Fruit fly (Drosophila melanogaster) whole organism, embryonic: ENCODE data around the gene CG34116.

Experiments used
- Abd-B ChIP-seq: fragments of 200-800 bp; sonication (Bioruptor generic); optimal IDR thresholded peaks from 2 replicates; lab custom pipeline; 2018; ENCODE audit warnings: missing biosample characterization, mild to moderate bottlenecking, missing genetic modification characterization, moderate library complexity
- Aef1 ChIP-seq: fragments of 200-800 bp; sonication (Bioruptor generic); IDR thresholded peaks from 3 replicates; pipeline ENCODE4 v1.3.6; 2022; ENCODE audit warnings: missing biosample characterization, missing genetic modification characterization
- Bgb ChIP-seq: fragments of 200-800 bp; sonication (Bioruptor generic); IDR thresholded peaks from 2 replicates; pipeline ENCODE4 v1.3.6; 2022; ENCODE audit warnings: missing biosample characterization, missing genetic modification characterization; ENCODE audit not compliant: partially characterized antibody
- CG10654 ChIP-seq: fragments of 200-800 bp; sonication (Bioruptor generic); optimal IDR thresholded peaks from 2 replicates; lab custom pipeline; 2016; ENCODE audit warnings: missing biosample characterization, missing genetic modification characterization
- CG13287 ChIP-seq: fragments of 200-800 bp; sonication (Bioruptor generic); IDR thresholded peaks from 2 replicates; pipeline ENCODE4 v1.3.6; 2022; ENCODE audit warnings: missing biosample characterization, missing genetic modification characterization; ENCODE audit not compliant: partially characterized antibody
- CG13775 ChIP-seq: fragments of 200-800 bp; sonication (Bioruptor generic); optimal IDR thresholded peaks from 3 replicates; lab custom pipeline; 2017; ENCODE audit warnings: missing biosample characterization, mild to moderate bottlenecking, missing genetic modification characterization
- CG14014 ChIP-seq: fragments of 200-800 bp; sonication (Bioruptor generic); IDR thresholded peaks from 2 replicates; pipeline ENCODE4 v1.3.6; 2022; ENCODE audit warnings: missing biosample characterization, missing genetic modification characterization
- CG15696 ChIP-seq: fragments of 200-800 bp; sonication (Bioruptor generic); optimal IDR thresholded peaks from 2 replicates; lab custom pipeline; 2019; ENCODE audit warnings: missing biosample characterization, mild to moderate bottlenecking, missing genetic modification characterization, moderate library complexity
- CG16813 ChIP-seq: fragments of 200-800 bp; sonication (Bioruptor generic); IDR thresholded peaks from 3 replicates; pipeline ENCODE4 v1.3.6; 2022; ENCODE audit warnings: missing biosample characterization, missing genetic modification characterization; ENCODE audit not compliant: partially characterized antibody
- CG17186 ChIP-seq: fragments of 200-800 bp; sonication (Bioruptor generic); optimal IDR thresholded peaks from 3 replicates; lab custom pipeline; 2017; ENCODE audit warnings: missing biosample characterization, missing genetic modification reagents, missing genetic modification characterization
- CG1792 ChIP-seq: fragments of 200-800 bp; sonication (Bioruptor generic); optimal IDR thresholded peaks from 2 replicates; lab custom pipeline; 2016; ENCODE audit warnings: missing biosample characterization, missing genetic modification characterization
- CG2129 ChIP-seq: fragments of 200-800 bp; sonication (Bioruptor generic); IDR thresholded peaks from 2 replicates; pipeline ENCODE4 v1.3.6; 2022; ENCODE audit warnings: missing biosample characterization, missing genetic modification characterization; ENCODE audit not compliant: partially characterized antibody
- CG34376 ChIP-seq: fragments of 200-800 bp; sonication (Bioruptor generic); optimal IDR thresholded peaks from 2 replicates; lab custom pipeline; 2018; ENCODE audit warnings: missing biosample characterization, mild to moderate bottlenecking, missing genetic modification characterization
- CG5180 ChIP-seq: fragments of 200-800 bp; sonication (Bioruptor generic); optimal IDR thresholded peaks from 3 replicates; lab custom pipeline; 2017; ENCODE audit warnings: missing biosample characterization, missing genetic modification characterization, mild to moderate bottlenecking, moderate library complexity, missing genetic modification reagents
- CG6791 ChIP-seq: fragments of 200-800 bp; sonication (Bioruptor generic); IDR thresholded peaks from 3 replicates; pipeline ENCODE4 v1.3.6; 2022; ENCODE audit warnings: missing biosample characterization, missing genetic modification characterization; ENCODE audit not compliant: partially characterized antibody
- CG9609 ChIP-seq: fragments of 200-800 bp; sonication (Bioruptor generic); optimal IDR thresholded peaks from 3 replicates; lab custom pipeline; 2016; ENCODE audit warnings: missing biosample characterization, missing genetic modification characterization
- Ets65A ChIP-seq: fragments of 200-800 bp; sonication (Bioruptor generic); peaks from one replicate; lab custom pipeline; 2016; ENCODE audit warnings: missing biosample characterization, missing genetic modification characterization
- Gug ChIP-seq: fragments of 200-800 bp; sonication (Bioruptor generic); IDR thresholded peaks from 4 replicates; pipeline ENCODE4 v1.3.6; 2022; ENCODE audit warnings: missing biosample characterization, missing genetic modification characterization
- HLH4C ChIP-seq: fragments of 200-800 bp; sonication (Bioruptor generic); IDR thresholded peaks from 3 replicates; pipeline ENCODE4 v1.3.6; 2022; ENCODE audit warnings: missing biosample characterization, missing genetic modification characterization; ENCODE audit not compliant: partially characterized antibody
- Hmr ChIP-seq: fragments of 200-800 bp; sonication (Bioruptor generic); optimal IDR thresholded peaks from 3 replicates; lab custom pipeline; 2017; ENCODE audit warnings: mild to moderate bottlenecking, missing biosample characterization, missing genetic modification reagents, missing genetic modification characterization
- MESR4 ChIP-seq: fragments of 200-800 bp; sonication (Bioruptor generic); optimal IDR thresholded peaks from 2 replicates; lab custom pipeline; 2018; ENCODE audit warnings: missing biosample characterization, mild to moderate bottlenecking, missing genetic modification characterization, moderate library complexity
- Mad ChIP-seq: fragments of 200-800 bp; sonication (Bioruptor generic); optimal IDR thresholded peaks from 2 replicates; lab custom pipeline; 2016; ENCODE audit warnings: missing biosample characterization, missing genetic modification characterization
- Med ChIP-seq: fragments of 200-800 bp; sonication (Bioruptor generic); peaks from one replicate; lab custom pipeline; 2016; ENCODE audit warnings: missing biosample characterization, missing genetic modification characterization, mild to moderate bottlenecking, inconsistent platforms, moderate library complexity
- Meics ChIP-seq: fragments of 200-800 bp; sonication (Bioruptor generic); optimal IDR thresholded peaks from 2 replicates; lab custom pipeline; 2017; ENCODE audit warnings: missing biosample characterization, mild to moderate bottlenecking, missing genetic modification characterization
- NfI ChIP-seq: fragments of 200-800 bp; sonication (Bioruptor generic); optimal IDR thresholded peaks from 3 replicates; lab custom pipeline; 2018; ENCODE audit warnings: missing biosample characterization, mild to moderate bottlenecking, missing genetic modification characterization, moderate library complexity
- Rfx ChIP-seq: fragments of 200-800 bp; sonication (Bioruptor generic); IDR thresholded peaks from 2 replicates; pipeline ENCODE4 v1.3.6; 2022; ENCODE audit warnings: missing biosample characterization, missing genetic modification characterization
- Sin3A ChIP-seq: fragments of >200 bp; optimal IDR thresholded peaks from 2 replicates; lab custom pipeline; 2018
- Sry-δ ChIP-seq: fragments of 200-800 bp; sonication (Bioruptor generic); optimal IDR thresholded peaks from 2 replicates; lab custom pipeline; 2016; ENCODE audit warnings: missing biosample characterization, missing genetic modification characterization
- TFAM ChIP-seq: fragments of 200-800 bp; sonication (Bioruptor generic); optimal IDR thresholded peaks from 2 replicates; lab custom pipeline; 2017; ENCODE audit warnings: missing biosample characterization, missing genetic modification characterization, inconsistent platforms
- YL-1 ChIP-seq: fragments of 200-800 bp; sonication (Bioruptor generic); optimal IDR thresholded peaks from 3 replicates; lab custom pipeline; 2017; ENCODE audit warnings: missing biosample characterization, mild to moderate bottlenecking, missing genetic modification characterization
- amos ChIP-seq: fragments of 200-800 bp; sonication (Bioruptor generic); IDR thresholded peaks from 2 replicates; pipeline ENCODE4 v1.3.6; 2022; ENCODE audit warnings: missing biosample characterization, missing genetic modification characterization; ENCODE audit not compliant: partially characterized antibody
- ara ChIP-seq: fragments of 200-800 bp; sonication (Bioruptor generic); IDR thresholded peaks from 2 replicates; pipeline ENCODE4 v1.3.6; 2022; ENCODE audit warnings: missing biosample characterization, missing genetic modification characterization
- btn ChIP-seq: fragments of 200-800 bp; sonication (Bioruptor generic); optimal IDR thresholded peaks from 2 replicates; lab custom pipeline; 2016; ENCODE audit warnings: missing biosample characterization, missing genetic modification characterization
- cg ChIP-seq: fragments of 200-800 bp; sonication (Bioruptor generic); optimal IDR thresholded peaks from 3 replicates; lab custom pipeline; 2019; ENCODE audit warnings: missing biosample characterization, mild to moderate bottlenecking, missing genetic modification characterization, moderate library complexity
- chif ChIP-seq, 2 experiments: fragments of 200-800 bp; sonication (Bioruptor generic); optimal IDR thresholded peaks; 3 replicates each; lab custom pipeline; 2016; ENCODE audit warnings: missing biosample characterization in 2 of 2, missing genetic modification characterization in 2 of 2
- corto ChIP-seq: fragments of 200-800 bp; sonication (Bioruptor generic); optimal IDR thresholded peaks from 2 replicates; lab custom pipeline; 2016; ENCODE audit warnings: missing biosample characterization, mild to moderate bottlenecking, missing genetic modification characterization, moderate library complexity
- croc ChIP-seq: fragments of 200-800 bp; sonication (Bioruptor generic); conservative IDR thresholded peaks from 3 replicates; pipeline ENCODE4 v1.3.6; 2022; ENCODE audit warnings: missing biosample characterization, missing genetic modification characterization
- crp ChIP-seq, 2 experiments: fragments of 200-800 bp; sonication (Bioruptor generic); optimal IDR thresholded peaks; 2 replicates in 1 of 2; 3 replicates in 1 of 2; lab custom pipeline; 2017; ENCODE audit warnings: missing biosample characterization in 2 of 2, missing genetic modification characterization in 2 of 2, mild to moderate bottlenecking in 1 of 2, moderate library complexity in 1 of 2
- da ChIP-seq: fragments of 200-800 bp; sonication (Bioruptor generic); optimal IDR thresholded peaks from 2 replicates; lab custom pipeline; 2016; ENCODE audit warnings: missing biosample characterization, missing genetic modification characterization
- dmrt99B ChIP-seq: fragments of 200-800 bp; sonication (Bioruptor generic); optimal IDR thresholded peaks from 2 replicates; lab custom pipeline; 2018; ENCODE audit warnings: missing biosample characterization, mild to moderate bottlenecking, missing genetic modification characterization, moderate library complexity
- dpn ChIP-seq, 2 experiments: fragments of 200-800 bp; sonication (Bioruptor generic); optimal IDR thresholded peaks; 3 replicates each; lab custom pipeline; 2016; ENCODE audit warnings: missing biosample characterization in 2 of 2, missing genetic modification characterization in 2 of 2
- gcm2 ChIP-seq: fragments of 200-800 bp; sonication (Bioruptor generic); optimal IDR thresholded peaks from 2 replicates; lab custom pipeline; 2016; ENCODE audit warnings: missing biosample characterization, missing genetic modification characterization
- hkb ChIP-seq, 2 experiments: fragments of 200-800 bp in 1 of 2; fragments of >200 bp in 1 of 2; sonication (Bioruptor generic) in 1 of 2; IDR thresholded peaks in 1 of 2; optimal IDR thresholded peaks in 1 of 2; 2 replicates each; pipeline versions ENCODE4 v1.3.6 to Lab custom; 2017 to 2022; ENCODE audit warnings: missing biosample characterization in 1 of 2, missing genetic modification characterization in 1 of 2
- knrl ChIP-seq: fragments of 200-800 bp; sonication (Bioruptor generic); IDR thresholded peaks from 3 replicates; pipeline ENCODE4 v1.3.6; 2022; ENCODE audit warnings: missing biosample characterization, missing genetic modification characterization; ENCODE audit not compliant: partially characterized antibody
- lilli ChIP-seq: fragments of 200-800 bp; sonication (Bioruptor generic); optimal IDR thresholded peaks from 3 replicates; lab custom pipeline; 2016; ENCODE audit warnings: missing biosample characterization, missing genetic modification characterization
- nau ChIP-seq: fragments of 200-800 bp; sonication (Bioruptor generic); optimal IDR thresholded peaks from 3 replicates; lab custom pipeline; 2017; ENCODE audit warnings: missing biosample characterization, mild to moderate bottlenecking, missing genetic modification characterization, missing genetic modification reagents
- pnt ChIP-seq: fragments of 200-800 bp; sonication (Bioruptor generic); optimal IDR thresholded peaks from 3 replicates; lab custom pipeline; 2016; ENCODE audit warnings: missing biosample characterization, missing genetic modification characterization
- pzg ChIP-seq: fragments of 200-800 bp; sonication (Bioruptor generic); optimal IDR thresholded peaks from 3 replicates; lab custom pipeline; 2018; ENCODE audit warnings: missing biosample characterization, mild to moderate bottlenecking, missing genetic modification characterization, moderate library complexity
- scrt ChIP-seq: fragments of 200-800 bp; sonication (Bioruptor generic); optimal IDR thresholded peaks from 2 replicates; lab custom pipeline; 2018; ENCODE audit warnings: missing biosample characterization, mild to moderate bottlenecking, missing genetic modification characterization, moderate library complexity

The CG34116 gene

dm6 chr3L:19836375-19836937 lies 30.6 kb upstream of the CG34116 start, which contains the start of gene kto (continued):
- TF ChIP-seq CG14014 (GFP tag; lab: Robert Waterston, UW) (no peak), CG13775 (GFP tag; lab: Kevin White, UChicago) (no peak), chif (GFP tag; optimal IDR thresholded peaks at IDR 0.05; lab: Kevin White, UChicago) (no peak), NfI (GFP tag; lab: Kevin White, UChicago) (no peak), Bgb (GFP tag; lab: Robert Waterston, UW) (peak; percentile 88), Meics (GFP tag; lab: Kevin White, UChicago) (no peak), CG15696 (tag; lab: Kevin White, UChicago) (no peak), CG1792 (GFP tag; lab: Kevin White, UChicago) (no peak), CG9609 (GFP tag; lab: Kevin White, UChicago) (no peak), CG34376 (GFP tag; lab: Kevin White, UChicago) (peak; percentile 1), corto (no peak), CG2129 (GFP tag; lab: Robert Waterston, UW) (peak; percentile 70), CG5180 (no peak), Ets65A (GFP tag; lab: Kevin White, UChicago) (no peak), nau (GFP tag; lab: Kevin White, UChicago) (no peak), hkb (optimal IDR thresholded peaks at IDR 0.05; lab: Kevin White, UChicago) (no peak), hkb (GFP tag; IDR thresholded peaks at IDR 0.05; lab: Robert Waterston, UW) (no peak), ara (GFP tag; lab: Robert Waterston, UW) (no peak), gcm2 (GFP tag; lab: Kevin White, UChicago) (no peak), Abd-B (GFP tag; lab: Kevin White, UChicago) (no peak), MESR4 (peak; percentile 81), knrl (GFP tag; lab: Robert Waterston, UW) (peak; percentile 76), Sry-δ (GFP tag; lab: Kevin White, UChicago) (peak; percentile 91), dpn (GFP tag; optimal IDR thresholded peaks at IDR 0.05; lab: Kevin White, UChicago) (no peak), Med (GFP tag; lab: Kevin White, UChicago) (peak; percentile 71), Sin3A (lab: Kevin White, UChicago) (peak; percentile 16), amos (GFP tag; lab: Robert Waterston, UW) (peak; percentile 87), lilli (GFP tag; lab: Kevin White, UChicago) (no peak), CG16813 (GFP tag; lab: Robert Waterston, UW) (peak; percentile 81), HLH4C (GFP tag; lab: Robert Waterston, UW) (peak; percentile 90), Hmr (no peak), dmrt99B (no peak), CG6791 (GFP tag; lab: Robert Waterston, UW) (peak; percentile 91), croc (GFP tag; lab: Robert Waterston, UW) (no peak), TFAM (GFP tag; lab: Kevin White, UChicago) (no peak), scrt (GFP tag; lab: Kevin White, UChicago) (no peak), crp (GFP tag; optimal IDR thresholded peaks at IDR 0.05; lab: Kevin White, UChicago) (peak in 1 of 2 experiments; percentile 1), Aef1 (peak; percentile 68), btn (GFP tag; lab: Kevin White, UChicago) (no peak), Gug (no peak), YL-1 (peak; percentile 41), Mad (GFP tag; lab: Kevin White, UChicago) (no peak), CG17186 (no peak), CG10654 (GFP tag; lab: Kevin White, UChicago) (no peak), CG13287 (peak; percentile 97), pzg (GFP tag; lab: Kevin White, UChicago) (peak; percentile 68), da (GFP tag; lab: Kevin White, UChicago) (no peak), cg (GFP tag; lab: Kevin White, UChicago) (no peak), pnt (no peak), Rfx (GFP tag; lab: Robert Waterston, UW) (no peak)
